Fruit fly (Drosophila melanogaster) whole organism, embryonic: ENCODE results near the gene gcm.
A peak's percentile ranks its signal among the peaks of the same experiment; 100 is the strongest.

ENCODE experiments used
- ATbp ChIP-seq: fragments of 200-800 bp; sonication (Bioruptor generic); optimal IDR thresholded peaks from 2 replicates; lab custom pipeline; 2017; ENCODE audit warnings: missing biosample characterization, mild to moderate bottlenecking, missing genetic modification characterization, missing genetic modification reagents
- Antp ChIP-seq: fragments of 200-800 bp; sonication (Bioruptor generic); optimal IDR thresholded peaks from 3 replicates; lab custom pipeline; 2016; ENCODE audit warnings: missing biosample characterization, missing genetic modification characterization
- B-H1 ChIP-seq: fragments of 200-800 bp; sonication (Bioruptor generic); IDR thresholded peaks from 3 replicates; pipeline ENCODE4 v1.3.6; 2022; ENCODE audit warnings: missing biosample characterization, missing genetic modification characterization
- CG10431 ChIP-seq: fragments of 200-800 bp; sonication (Bioruptor generic); optimal IDR thresholded peaks from 3 replicates; lab custom pipeline; 2018; ENCODE audit warnings: missing biosample characterization, mild to moderate bottlenecking, missing genetic modification characterization
- CG10565 ChIP-seq: fragments of 200-800 bp; sonication (Bioruptor generic); optimal IDR thresholded peaks from 3 replicates; lab custom pipeline; 2016; ENCODE audit warnings: missing biosample characterization, mild to moderate bottlenecking, missing genetic modification characterization
- CG11398 ChIP-seq: fragments of 200-800 bp; sonication (Bioruptor generic); optimal IDR thresholded peaks from 2 replicates; lab custom pipeline; 2016; ENCODE audit warnings: missing biosample characterization, missing genetic modification characterization
- CG13775 ChIP-seq: fragments of 200-800 bp; sonication (Bioruptor generic); optimal IDR thresholded peaks from 3 replicates; lab custom pipeline; 2017; ENCODE audit warnings: missing biosample characterization, mild to moderate bottlenecking, missing genetic modification characterization
- CG14860 ChIP-seq: fragments of 200-800 bp; sonication (Bioruptor generic); IDR thresholded peaks from 3 replicates; pipeline ENCODE4 v1.3.6; 2022; ENCODE audit warnings: missing biosample characterization, missing genetic modification characterization; ENCODE audit not compliant: partially characterized antibody
- CG34422 ChIP-seq: fragments of 200-800 bp; sonication (Bioruptor generic); IDR thresholded peaks from 3 replicates; pipeline ENCODE4 v1.3.6; 2022; ENCODE audit warnings: missing biosample characterization, missing genetic modification characterization
- CG3838 ChIP-seq: fragments of 200-800 bp; sonication (Bioruptor generic); optimal IDR thresholded peaks from 3 replicates; lab custom pipeline; 2016; ENCODE audit warnings: missing biosample characterization, missing genetic modification characterization
- CG3995 ChIP-seq: fragments of 200-800 bp; sonication (Bioruptor generic); optimal IDR thresholded peaks from 3 replicates; lab custom pipeline; 2016; ENCODE audit warnings: missing biosample characterization, missing genetic modification characterization
- CG4820 ChIP-seq: fragments of 200-800 bp; sonication (Bioruptor generic); optimal IDR thresholded peaks from 3 replicates; lab custom pipeline; 2016; ENCODE audit warnings: missing biosample characterization, missing genetic modification characterization
- CG5953 ChIP-seq: fragments of 200-800 bp; sonication (Bioruptor generic); IDR thresholded peaks from 2 replicates; pipeline ENCODE4 v1.3.6; 2022; ENCODE audit warnings: missing biosample characterization, missing genetic modification characterization
- CG7839 ChIP-seq: fragments of 200-800 bp; sonication (Bioruptor generic); optimal IDR thresholded peaks from 3 replicates; lab custom pipeline; 2018; ENCODE audit warnings: missing biosample characterization, mild to moderate bottlenecking, missing genetic modification characterization, moderate library complexity
- CG8281 ChIP-seq: fragments of 200-800 bp; sonication (Bioruptor generic); optimal IDR thresholded peaks from 2 replicates; lab custom pipeline; 2018; ENCODE audit warnings: missing biosample characterization, mild to moderate bottlenecking, missing genetic modification characterization, moderate library complexity
- CG9437 ChIP-seq: fragments of 200-800 bp; sonication (Bioruptor generic); optimal IDR thresholded peaks from 2 replicates; lab custom pipeline; 2018; ENCODE audit warnings: missing biosample characterization, mild to moderate bottlenecking, missing genetic modification characterization
- Chrac-16 ChIP-seq: fragments of 200-800 bp; sonication (Bioruptor generic); optimal IDR thresholded peaks from 3 replicates; lab custom pipeline; 2016; ENCODE audit warnings: missing biosample characterization, missing genetic modification characterization
- Dip3 ChIP-seq: fragments of 200-800 bp; sonication (Bioruptor generic); optimal IDR thresholded peaks from 3 replicates; lab custom pipeline; 2016; ENCODE audit warnings: missing biosample characterization, missing genetic modification characterization
- Dp ChIP-seq: fragments of 200-800 bp; sonication (Bioruptor generic); optimal IDR thresholded peaks from 2 replicates; lab custom pipeline; 2018; ENCODE audit warnings: missing biosample characterization, mild to moderate bottlenecking, missing genetic modification characterization, moderate library complexity
- Drgx ChIP-seq: fragments of 200-800 bp; sonication (Bioruptor generic); IDR thresholded peaks from 2 replicates; pipeline ENCODE4 v1.3.6; 2022; ENCODE audit warnings: missing biosample characterization, missing genetic modification characterization
- Eip74EF ChIP-seq, 2 experiments: fragments of 200-800 bp in 1 of 2; fragments of >200 bp in 1 of 2; sonication (Bioruptor generic) in 1 of 2; optimal IDR thresholded peaks; 2 replicates each; lab custom pipeline; 2017 to 2019; ENCODE audit warnings: missing biosample characterization in 2 of 2, missing genetic modification characterization in 2 of 2, mild to moderate bottlenecking in 1 of 2, moderate library complexity in 1 of 2
- Hr78 ChIP-seq, 2 experiments: fragments of 200-800 bp in 1 of 2; fragments of >200 bp in 1 of 2; sonication (Bioruptor generic) in 1 of 2; optimal IDR thresholded peaks; 2 replicates each; lab custom pipeline; 2017 to 2019; ENCODE audit warnings: missing biosample characterization in 2 of 2, missing genetic modification characterization in 2 of 2, mild to moderate bottlenecking in 1 of 2, moderate library complexity in 1 of 2
- NFAT ChIP-seq: fragments of 200-800 bp; sonication (Bioruptor generic); IDR thresholded peaks from 2 replicates; pipeline ENCODE4 v1.3.6; 2022; ENCODE audit warnings: missing biosample characterization, missing genetic modification characterization
- Oli ChIP-seq: fragments of 200-800 bp; sonication (Bioruptor generic); optimal IDR thresholded peaks from 2 replicates; lab custom pipeline; 2018; ENCODE audit warnings: missing biosample characterization, mild to moderate bottlenecking, missing genetic modification characterization, moderate library complexity
- Sox102F ChIP-seq: fragments of 200-800 bp; sonication (Bioruptor generic); optimal IDR thresholded peaks from 2 replicates; lab custom pipeline; 2018; ENCODE audit warnings: missing biosample characterization, mild to moderate bottlenecking, missing genetic modification characterization, moderate library complexity
- Ssrp ChIP-seq: fragments of 200-800 bp; sonication (Bioruptor generic); optimal IDR thresholded peaks from 2 replicates; lab custom pipeline; 2018; ENCODE audit warnings: missing biosample characterization, mild to moderate bottlenecking, missing genetic modification characterization, moderate library complexity
- Usf ChIP-seq: fragments of 200-800 bp; sonication (Bioruptor generic); optimal IDR thresholded peaks from 2 replicates; lab custom pipeline; 2017; ENCODE audit warnings: missing genotype, missing biosample characterization, missing genetic modification characterization
- ara ChIP-seq: fragments of 200-800 bp; sonication (Bioruptor generic); IDR thresholded peaks from 2 replicates; pipeline ENCODE4 v1.3.6; 2022; ENCODE audit warnings: missing biosample characterization, missing genetic modification characterization
- bbx ChIP-seq: fragments of 200-800 bp; sonication (Bioruptor generic); IDR thresholded peaks from 2 replicates; pipeline ENCODE4 v1.3.6; 2022; ENCODE audit warnings: missing biosample characterization, missing genetic modification characterization; ENCODE audit not compliant: partially characterized antibody
- br ChIP-seq: fragments of >200 bp; optimal IDR thresholded peaks from 2 replicates; lab custom pipeline; 2017
- btn ChIP-seq: fragments of 200-800 bp; sonication (Bioruptor generic); optimal IDR thresholded peaks from 2 replicates; lab custom pipeline; 2016; ENCODE audit warnings: missing biosample characterization, missing genetic modification characterization
- cad ChIP-seq: fragments of >200 bp; optimal IDR thresholded peaks from 2 replicates; lab custom pipeline; 2017; ENCODE audit warnings: missing biosample characterization, missing genetic modification characterization
- chinmo ChIP-seq: fragments of 200-800 bp; sonication (Bioruptor generic); IDR thresholded peaks from 4 replicates; pipeline ENCODE4 v1.3.6; 2022; ENCODE audit warnings: missing biosample characterization, missing genetic modification characterization; ENCODE audit not compliant: partially characterized antibody
- disco-r ChIP-seq: fragments of 200-800 bp; sonication (Bioruptor generic); optimal IDR thresholded peaks from 2 replicates; lab custom pipeline; 2016; ENCODE audit warnings: missing biosample characterization, missing genetic modification characterization
- eyg ChIP-seq: fragments of 200-800 bp; sonication (Bioruptor generic); optimal IDR thresholded peaks from 3 replicates; lab custom pipeline; 2016; ENCODE audit warnings: missing biosample characterization, missing genetic modification characterization
- fd3F ChIP-seq: fragments of 200-800 bp; sonication (Bioruptor generic); optimal IDR thresholded peaks from 2 replicates; lab custom pipeline; 2018; ENCODE audit warnings: missing biosample characterization, mild to moderate bottlenecking, missing genetic modification characterization, moderate library complexity
- gem ChIP-seq: fragments of 200-800 bp; sonication (Bioruptor generic); optimal IDR thresholded peaks from 2 replicates; lab custom pipeline; 2019; ENCODE audit warnings: missing biosample characterization, mild to moderate bottlenecking, missing genetic modification characterization, moderate library complexity
- her ChIP-seq: fragments of 200-800 bp; sonication (Bioruptor generic); optimal IDR thresholded peaks from 2 replicates; lab custom pipeline; 2016; ENCODE audit warnings: missing biosample characterization, missing genetic modification characterization
- kni ChIP-seq: fragments of 200-800 bp; sonication (Bioruptor generic); optimal IDR thresholded peaks from 3 replicates; lab custom pipeline; 2017; ENCODE audit warnings: mild to moderate bottlenecking, missing biosample characterization, missing genetic modification reagents, missing genetic modification characterization
- nom ChIP-seq: fragments of 200-800 bp; sonication (Bioruptor generic); optimal IDR thresholded peaks from 2 replicates; lab custom pipeline; 2017; ENCODE audit warnings: missing biosample characterization, missing genetic modification characterization, mild to moderate bottlenecking, moderate library complexity, missing genetic modification reagents
- p53 ChIP-seq: fragments of 200-800 bp; sonication (Bioruptor generic); optimal IDR thresholded peaks from 2 replicates; lab custom pipeline; 2016; ENCODE audit warnings: missing biosample characterization, missing genetic modification characterization
- prd ChIP-seq, 3 experiments: fragments of >200 bp in 2 of 3; fragments of 200-800 bp in 1 of 3; sonication (Bioruptor generic) in 1 of 3; optimal IDR thresholded peaks in 2 of 3; IDR thresholded peaks in 1 of 3; 2 replicates in 2 of 3; 3 replicates in 1 of 3; pipeline versions ENCODE4 v1.3.6 to Lab custom; 2017 to 2022; ENCODE audit warnings: missing biosample characterization in 1 of 3, missing genetic modification characterization in 1 of 3
- pzg ChIP-seq: fragments of 200-800 bp; sonication (Bioruptor generic); optimal IDR thresholded peaks from 3 replicates; lab custom pipeline; 2018; ENCODE audit warnings: missing biosample characterization, mild to moderate bottlenecking, missing genetic modification characterization, moderate library complexity
- ranshi ChIP-seq: fragments of 200-800 bp; sonication (Bioruptor generic); IDR thresholded peaks from 2 replicates; pipeline ENCODE4 v1.3.6; 2022; ENCODE audit warnings: missing biosample characterization, missing genetic modification characterization
- run ChIP-seq: fragments of 200-800 bp; sonication (Bioruptor generic); optimal IDR thresholded peaks from 3 replicates; lab custom pipeline; 2018; ENCODE audit warnings: missing biosample characterization, mild to moderate bottlenecking, missing genetic modification characterization
- sob ChIP-seq: fragments of 200-800 bp; sonication (Bioruptor generic); IDR thresholded peaks from 2 replicates; pipeline ENCODE4 v1.3.6; 2022; ENCODE audit warnings: missing biosample characterization, missing genetic modification characterization
- tup ChIP-seq: fragments of 200-800 bp; sonication (Bioruptor generic); optimal IDR thresholded peaks from 2 replicates; lab custom pipeline; 2016; ENCODE audit warnings: missing biosample characterization, mild to moderate bottlenecking, missing genetic modification characterization, moderate library complexity
- tx ChIP-seq: fragments of 200-800 bp; sonication (Bioruptor generic); optimal IDR thresholded peaks from 2 replicates; lab custom pipeline; 2016; ENCODE audit warnings: missing biosample characterization, missing genetic modification characterization
- wdn ChIP-seq: fragments of 200-800 bp; sonication (Bioruptor generic); IDR thresholded peaks from 2 replicates; pipeline ENCODE4 v1.3.6; 2022; ENCODE audit warnings: missing biosample characterization, missing genetic modification characterization
- z ChIP-seq: fragments of 200-800 bp; sonication (Bioruptor generic); IDR thresholded peaks from 3 replicates; pipeline ENCODE4 v1.3.6; 2022; ENCODE audit warnings: missing biosample characterization, missing genetic modification characterization
- zfh2 ChIP-seq: fragments of 200-800 bp; sonication (Bioruptor generic); optimal IDR thresholded peaks from 2 replicates; lab custom pipeline; 2016; ENCODE audit warnings: missing biosample characterization, missing genetic modification characterization

Gene gcm

DNA sequence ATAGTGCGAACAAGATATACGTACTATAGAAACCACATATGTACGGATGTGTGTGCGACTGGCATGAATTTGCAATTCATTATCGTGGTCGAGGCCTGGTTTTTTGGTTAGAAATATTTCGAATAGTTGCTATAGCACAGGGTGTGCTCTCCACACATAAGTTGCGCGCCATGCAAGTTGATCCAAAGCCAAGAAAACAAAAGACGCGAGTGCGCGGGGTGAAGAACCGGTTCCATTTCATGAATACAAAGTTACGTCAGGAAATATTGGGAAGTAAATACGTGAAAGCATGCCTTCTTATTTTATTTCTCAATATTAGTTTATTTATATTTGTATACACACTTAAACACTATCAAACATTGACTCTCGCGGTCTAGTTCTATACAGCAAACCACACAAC lies 32.4 kb upstream of the gcm start (continued):
- TF ChIP-seq Hr78 (GFP tag; optimal IDR thresholded peaks at IDR 0.05; lab: Kevin White, UChicago): no peak
- no peak for TF ChIP-seq fd3F (GFP tag; lab: Kevin White, UChicago)
- no peak; the same call in 2 of the 3 replicates for TF ChIP-seq B-H1 (GFP tag; lab: Robert Waterston, UW)
- TF ChIP-seq kni (GFP tag; lab: Kevin White, UChicago): peak; percentile 21
- TF ChIP-seq cad (GFP tag; lab: Kevin White, UChicago): no peak
- TF ChIP-seq CG13775 (GFP tag; lab: Kevin White, UChicago): no peak
- no peak for TF ChIP-seq CG9437 (GFP tag; lab: Kevin White, UChicago)
- no peak for TF ChIP-seq prd (optimal IDR thresholded peaks at IDR 0.05; lab: Kevin White, UChicago)
- TF ChIP-seq prd (GFP tag; IDR thresholded peaks at IDR 0.05; lab: Robert Waterston, UW): no peak
- peak; percentile 38; the same call in 1 of the 2 replicates for TF ChIP-seq NFAT (GFP tag; lab: Robert Waterston, UW)
- TF ChIP-seq Dip3 (GFP tag; lab: Kevin White, UChicago): no peak
- TF ChIP-seq pzg: no peak
- no peak for TF ChIP-seq br (lab: Kevin White, UChicago)
- no peak for TF ChIP-seq nom
- TF ChIP-seq CG34422: no peak
- no peak for TF ChIP-seq z (GFP tag; lab: Robert Waterston, UW)
- no peak for TF ChIP-seq tup (GFP tag; lab: Kevin White, UChicago)
- TF ChIP-seq Oli (tag; lab: Kevin White, UChicago): no peak
- no peak for TF ChIP-seq CG10565
- no peak for TF ChIP-seq Antp
- no peak for TF ChIP-seq zfh2 (GFP tag; lab: Kevin White, UChicago)
- TF ChIP-seq ATbp: no peak
- TF ChIP-seq her (GFP tag; lab: Kevin White, UChicago): no peak
- no peak for TF ChIP-seq CG8281
- TF ChIP-seq Dp (GFP tag; lab: Kevin White, UChicago): no peak
- no peak for TF ChIP-seq Sox102F (GFP tag; lab: Kevin White, UChicago)
- no peak for TF ChIP-seq Eip74EF (GFP tag; optimal IDR thresholded peaks at IDR 0.05; lab: Kevin White, UChicago)
- TF ChIP-seq bbx (GFP tag; lab: Robert Waterston, UW): no peak
- TF ChIP-seq p53 (GFP tag; lab: Kevin White, UChicago): no peak
- TF ChIP-seq wdn: no peak
- no peak for TF ChIP-seq run (tag; lab: Kevin White, UChicago)
- TF ChIP-seq Usf (GFP tag; lab: Kevin White, UChicago): no peak
- peak; percentile 19 for TF ChIP-seq CG7839 (tag; lab: Kevin White, UChicago)
- no peak for TF ChIP-seq CG11398 (GFP tag; lab: Kevin White, UChicago)
- TF ChIP-seq disco-r (GFP tag; lab: Kevin White, UChicago): no peak
- TF ChIP-seq ara (GFP tag; lab: Robert Waterston, UW): peak; percentile 35; the same call in 1 of the 2 replicates
- TF ChIP-seq gem (tag; lab: Kevin White, UChicago): peak; percentile 65
- TF ChIP-seq Drgx (GFP tag; lab: Robert Waterston, UW): peak; percentile 46
- TF ChIP-seq CG3838 (GFP tag; lab: Kevin White, UChicago): no peak
- no peak for TF ChIP-seq CG14860 (GFP tag; lab: Robert Waterston, UW)
- TF ChIP-seq CG4820 (GFP tag; lab: Kevin White, UChicago): no peak
- no peak for TF ChIP-seq eyg (GFP tag; lab: Kevin White, UChicago)
- 0 out of 2 replicates have a peak, but pooled peaks have one; percentile 38 for TF ChIP-seq ranshi (GFP tag; lab: Robert Waterston, UW)
- TF ChIP-seq chinmo (GFP tag; lab: Robert Waterston, UW): no peak
- no peak for TF ChIP-seq tx
- peak; percentile 41 for TF ChIP-seq Ssrp (tag; lab: Kevin White, UChicago)
- TF ChIP-seq sob (GFP tag; lab: Robert Waterston, UW): peak; percentile 44; the same call in 1 of the 2 replicates
- TF ChIP-seq Chrac-16 (GFP tag; lab: Kevin White, UChicago): peak; percentile 26
- no peak for TF ChIP-seq btn (GFP tag; lab: Kevin White, UChicago)
- TF ChIP-seq CG3995 (GFP tag; lab: Kevin White, UChicago): no peak
- no peak for TF ChIP-seq CG10431 (GFP tag; lab: Kevin White, UChicago)
- no peak for TF ChIP-seq CG5953 (GFP tag; lab: Robert Waterston, UW)
